Worm (Caenorhabditis elegans) whole organism, L1 larva: ENCODE measurements around the gene swd-2.2.
A peak's percentile ranks its signal among the peaks of the same experiment; 100 is the strongest.

Experiments used
- C04F5.9 ChIP-seq: sonication (generic microtip); optimal IDR thresholded peaks from 2 replicates; lab custom pipeline; 2016; ENCODE audit warnings: missing genetic modification characterization, missing compliant biosample characterization
- C34B4.2 ChIP-seq: sonication (generic microtip); optimal IDR thresholded peaks from 2 replicates; lab custom pipeline; 2017; ENCODE audit warnings: mild to moderate bottlenecking, missing genetic modification characterization, missing compliant biosample characterization
- F16B12.6 ChIP-seq: fragments of 150-350 bp; optimal IDR thresholded peaks from 2 replicates; lab custom pipeline; 2014; ENCODE audit warnings: missing biosample characterization, missing genetic modification characterization
- Y116A8C.19 ChIP-seq: sonication (generic microtip); optimal IDR thresholded peaks from 2 replicates; lab custom pipeline; 2016; ENCODE audit warnings: missing compliant biosample characterization, missing genetic modification characterization, borderline replicate concordance
- aly-2 ChIP-seq: fragments of 150-350 bp; optimal IDR thresholded peaks from 2 replicates; lab custom pipeline; 2014; ENCODE audit warnings: missing biosample characterization, missing genetic modification characterization
- ama-1 ChIP-seq: fragments of 150-350 bp; optimal IDR thresholded peaks from 2 replicates; lab custom pipeline; 2014
- blmp-1 ChIP-seq: fragments of 150-350 bp; optimal IDR thresholded peaks from 2 replicates; lab custom pipeline; 2014; ENCODE audit warnings: missing biosample characterization, missing genetic modification characterization
- ceh-82 ChIP-seq, 3 experiments: fragments of 150-350 bp in 1 of 3; sonication (generic microtip) in 2 of 3; optimal IDR thresholded peaks; 2 replicates each; lab custom pipeline; 2014 to 2017; ENCODE audit warnings: missing biosample characterization in 3 of 3, missing genetic modification characterization in 3 of 3
- ceh-90 ChIP-seq: sonication (generic microtip); optimal IDR thresholded peaks from 2 replicates; lab custom pipeline; 2016; ENCODE audit warnings: missing genetic modification characterization, missing compliant biosample characterization
- ces-1 ChIP-seq: fragments of 150-350 bp; optimal IDR thresholded peaks from 2 replicates; lab custom pipeline; 2014; ENCODE audit warnings: missing biosample characterization, missing genetic modification reagents, missing genetic modification characterization
- dpl-1 ChIP-seq, 3 experiments: fragments of 150-350 bp in 2 of 3; sonication (generic microtip) in 1 of 3; optimal IDR thresholded peaks; 2 replicates each; lab custom pipeline; 2014 to 2017; ENCODE audit warnings: missing biosample characterization in 3 of 3, missing genetic modification characterization in 3 of 3, missing genetic modification reagents in 3 of 3
- dsc-1 ChIP-seq: sonication (generic microtip); optimal IDR thresholded peaks from 2 replicates; lab custom pipeline; 2016; ENCODE audit warnings: mild to moderate bottlenecking, missing genetic modification characterization, missing compliant biosample characterization
- efl-1 ChIP-seq, 4 experiments: fragments of 150-350 bp; optimal IDR thresholded peaks in 3 of 4; peaks in 1 of 4; 1 replicate in 1 of 4; 2 replicates in 3 of 4; lab custom pipeline; 2014; ENCODE audit warnings: missing biosample characterization in 2 of 4, missing genetic modification characterization in 2 of 4, missing genetic modification reagents in 2 of 4
- efl-3 ChIP-seq: fragments of 200-800 bp; sonication (Bioruptor generic); optimal IDR thresholded peaks from 2 replicates; lab custom pipeline; 2018; ENCODE audit warnings: mild to moderate bottlenecking, missing genetic modification characterization, missing compliant biosample characterization
- egl-13 ChIP-seq: sonication (generic microtip); optimal IDR thresholded peaks from 2 replicates; lab custom pipeline; 2016; ENCODE audit warnings: missing genotype, missing genetic modification reagents, missing genetic modification characterization, missing compliant biosample characterization
- egl-27 ChIP-seq, 2 experiments: fragments of 150-350 bp in 1 of 2; sonication (generic microtip); optimal IDR thresholded peaks; 3 replicates each; lab custom pipeline; 2017 to 2018; ENCODE audit warnings: missing biosample characterization in 2 of 2, missing genetic modification characterization in 2 of 2, missing genetic modification reagents in 2 of 2
- elt-3 ChIP-seq, 6 experiments: fragments of 150-350 bp in 1 of 6; sonication (generic microtip); optimal IDR thresholded peaks; 2 replicates each; lab custom pipeline; 2017 to 2018; ENCODE audit warnings: missing biosample characterization in 6 of 6, missing genetic modification characterization in 6 of 6, inconsistent platforms in 1 of 6
- fkh-10 ChIP-seq: sonication (generic microtip); optimal IDR thresholded peaks from 2 replicates; lab custom pipeline; 2017; ENCODE audit warnings: missing biosample characterization, missing genetic modification reagents, missing genetic modification characterization
- hlh-17 ChIP-seq: fragments of 200-800 bp; sonication (Bioruptor generic); optimal IDR thresholded peaks from 2 replicates; lab custom pipeline; 2018; ENCODE audit warnings: missing genetic modification characterization, mild to moderate bottlenecking, missing compliant biosample characterization, moderate library complexity, borderline replicate concordance
- hlh-4 ChIP-seq: sonication (generic microtip); optimal IDR thresholded peaks from 2 replicates; lab custom pipeline; 2016; ENCODE audit warnings: mild to moderate bottlenecking, missing genetic modification characterization, missing compliant biosample characterization
- irx-1 ChIP-seq: sonication (generic microtip); optimal IDR thresholded peaks from 2 replicates; lab custom pipeline; 2016; ENCODE audit warnings: missing genetic modification characterization, missing compliant biosample characterization
- lin-13 ChIP-seq: fragments of 150-350 bp; optimal IDR thresholded peaks from 2 replicates; lab custom pipeline; 2014; ENCODE audit warnings: missing biosample characterization, missing genetic modification reagents, missing genetic modification characterization
- lin-14 ChIP-seq: fragments of 200-800 bp; sonication (Bioruptor generic); optimal IDR thresholded peaks from 2 replicates; lab custom pipeline; 2018; ENCODE audit warnings: mild to moderate bottlenecking, missing genetic modification characterization, moderate library complexity, missing compliant biosample characterization
- lin-35 ChIP-seq, 2 experiments: fragments of 150-350 bp; optimal IDR thresholded peaks; 2 replicates each; lab custom pipeline; 2014; ENCODE audit warnings: missing biosample characterization in 2 of 2, missing genetic modification characterization in 2 of 2, missing genetic modification reagents in 2 of 2
- lsy-2 ChIP-seq, 2 experiments: fragments of 150-350 bp; optimal IDR thresholded peaks; 2 replicates each; lab custom pipeline; 2014; ENCODE audit warnings: missing biosample characterization in 2 of 2, missing genetic modification characterization in 2 of 2
- mab-9 ChIP-seq: fragments of 200-800 bp; sonication (Bioruptor generic); IDR thresholded peaks from 2 replicates; pipeline ENCODE4 v1.3.6; 2022; ENCODE audit warnings: missing genetic modification reagents, missing genetic modification characterization, missing compliant biosample characterization
- mdl-1 ChIP-seq, 2 experiments: fragments of 150-350 bp; optimal IDR thresholded peaks; 2 replicates each; lab custom pipeline; 2014 to 2017; ENCODE audit warnings: missing biosample characterization in 2 of 2, missing genetic modification characterization in 2 of 2, inconsistent platforms in 1 of 2
- mef-2 ChIP-seq: fragments of 150-350 bp; optimal IDR thresholded peaks from 2 replicates; lab custom pipeline; 2014; ENCODE audit warnings: missing biosample characterization, missing genetic modification characterization
- mep-1 ChIP-seq: fragments of 150-350 bp; optimal IDR thresholded peaks from 2 replicates; lab custom pipeline; 2014; ENCODE audit warnings: missing biosample characterization, missing genetic modification characterization
- nhr-12 ChIP-seq: sonication (generic microtip); optimal IDR thresholded peaks from 2 replicates; lab custom pipeline; 2017; ENCODE audit warnings: missing biosample characterization, missing genetic modification characterization
- nhr-19 ChIP-seq: fragments of 200-800 bp; sonication (Bioruptor generic); conservative IDR thresholded peaks from 2 replicates; pipeline ENCODE4 v1.3.6; 2022; ENCODE audit warnings: missing genetic modification characterization, missing compliant biosample characterization
- nhr-20 ChIP-seq: sonication (generic microtip); optimal IDR thresholded peaks from 2 replicates; lab custom pipeline; 2016; ENCODE audit warnings: mild to moderate bottlenecking, missing genetic modification characterization, missing compliant biosample characterization
- nhr-237 ChIP-seq: fragments of 150-350 bp; optimal IDR thresholded peaks from 2 replicates; lab custom pipeline; 2014; ENCODE audit warnings: missing biosample characterization, missing genetic modification characterization
- nhr-28 ChIP-seq: fragments of 150-350 bp; optimal IDR thresholded peaks from 2 replicates; lab custom pipeline; 2014; ENCODE audit warnings: missing biosample characterization, missing genetic modification characterization
- nhr-47 ChIP-seq: sonication (generic microtip); optimal IDR thresholded peaks from 2 replicates; lab custom pipeline; 2016; ENCODE audit warnings: mild to moderate bottlenecking, missing genetic modification characterization, moderate library complexity, missing compliant biosample characterization
- nhr-71 ChIP-seq: sonication (generic microtip); optimal IDR thresholded peaks from 2 replicates; lab custom pipeline; 2016; ENCODE audit warnings: mild to moderate bottlenecking, missing genetic modification characterization, moderate library complexity, missing compliant biosample characterization
- nhr-76 ChIP-seq: sonication (generic microtip); optimal IDR thresholded peaks from 2 replicates; lab custom pipeline; 2017; ENCODE audit warnings: missing biosample characterization, missing genetic modification characterization
- nhr-77 ChIP-seq: fragments of 150-350 bp; optimal IDR thresholded peaks from 2 replicates; lab custom pipeline; 2014; ENCODE audit warnings: missing biosample characterization, missing genetic modification characterization
- nhr-84 ChIP-seq: sonication (generic microtip); optimal IDR thresholded peaks from 2 replicates; lab custom pipeline; 2017; ENCODE audit warnings: missing biosample characterization, missing genetic modification characterization
- nhr-85 ChIP-seq: sonication (generic microtip); peaks from one replicate; lab custom pipeline; 2016; ENCODE audit warnings: missing genetic modification characterization, inconsistent platforms, missing compliant biosample characterization
- pag-3 ChIP-seq: sonication (generic microtip); optimal IDR thresholded peaks from 2 replicates; lab custom pipeline; 2017; ENCODE audit warnings: missing genetic modification characterization, mild to moderate bottlenecking, missing compliant biosample characterization, antibody characterized with exemption, borderline replicate concordance; ENCODE audit not compliant: insufficient read depth
- pax-3 ChIP-seq: fragments of 200-800 bp; sonication (Bioruptor generic); optimal IDR thresholded peaks from 2 replicates; lab custom pipeline; 2018; ENCODE audit warnings: mild to moderate bottlenecking, missing genetic modification characterization, moderate library complexity, missing compliant biosample characterization
- pqm-1 ChIP-seq: sonication (generic microtip); optimal IDR thresholded peaks from 3 replicates; lab custom pipeline; 2017; ENCODE audit warnings: missing biosample characterization, missing genetic modification characterization
- skn-1 ChIP-seq: fragments of 150-350 bp; optimal IDR thresholded peaks from 2 replicates; lab custom pipeline; 2014; ENCODE audit warnings: missing biosample characterization, missing genetic modification characterization
- snu-23 ChIP-seq: sonication (generic microtip); optimal IDR thresholded peaks from 2 replicates; lab custom pipeline; 2016; ENCODE audit warnings: missing genetic modification characterization, missing compliant biosample characterization
- tbx-2 ChIP-seq: sonication (generic microtip); optimal IDR thresholded peaks from 2 replicates; lab custom pipeline; 2016; ENCODE audit warnings: missing genetic modification characterization, missing compliant biosample characterization
- tlp-1 ChIP-seq: fragments of 150-350 bp; optimal IDR thresholded peaks from 2 replicates; lab custom pipeline; 2014; ENCODE audit warnings: missing biosample characterization, missing genetic modification characterization
- unc-130 ChIP-seq: fragments of 150-350 bp; optimal IDR thresholded peaks from 2 replicates; lab custom pipeline; 2017; ENCODE audit warnings: missing biosample characterization, missing genetic modification characterization, inconsistent platforms
- unc-86 ChIP-seq: sonication (generic microtip); optimal IDR thresholded peaks from 2 replicates; lab custom pipeline; 2016; ENCODE audit warnings: missing genetic modification characterization, missing compliant biosample characterization
- unc-98 ChIP-seq: fragments of 200-800 bp; sonication (Bioruptor generic); IDR thresholded peaks from 2 replicates; pipeline ENCODE4 v1.3.6; 2022; ENCODE audit warnings: missing genetic modification characterization, missing compliant biosample characterization
- xbp-1 ChIP-seq: sonication (generic microtip); optimal IDR thresholded peaks from 2 replicates; lab custom pipeline; 2016; ENCODE audit warnings: missing genetic modification characterization, missing compliant biosample characterization
- zag-1 ChIP-seq: fragments of 150-350 bp; optimal IDR thresholded peaks from 2 replicates; lab custom pipeline; 2014; ENCODE audit warnings: missing biosample characterization, missing genetic modification characterization
- zip-4 ChIP-seq: fragments of 200-800 bp; sonication (Bioruptor generic); optimal IDR thresholded peaks from 2 replicates; lab custom pipeline; 2018; ENCODE audit warnings: mild to moderate bottlenecking, missing genetic modification characterization, moderate library complexity, missing compliant biosample characterization
- ztf-4 ChIP-seq: fragments of 150-350 bp; optimal IDR thresholded peaks from 2 replicates; lab custom pipeline; 2014; ENCODE audit warnings: missing biosample characterization, missing genetic modification characterization

The swd-2.2 gene

ce11 chrIV:7774206-7774605, at the start of gene swd-2.2, which contains the start of gene hcf-1:
Gene swd-2.2 (plus strand): TSS chrIV:7774411.
Gene hcf-1 (minus strand): TSS chrIV:7774275.
- TF ChIP-seq C04F5.9 (tag; lab: Kevin White, UChicago), result no peak
- no peak for TF ChIP-seq lin-13 (GFP tag; lab: Kevin White, UChicago)
- TF ChIP-seq mef-2 (tag; lab: Kevin White, UChicago), result no peak
- no peak for TF ChIP-seq ces-1
- peak; percentile 21 for TF ChIP-seq xbp-1
- TF ChIP-seq nhr-28 (tag; lab: Kevin White, UChicago), result no peak
- TF ChIP-seq lin-14 (GFP tag; lab: Kevin White, UChicago), result no peak
- no peak for TF ChIP-seq pqm-1 (tag; lab: Kevin White, UChicago)
- peak; percentile 41 to 79 for TF ChIP-seq lin-35 (GFP tag; optimal IDR thresholded peaks at IDR 0.05; lab: Kevin White, UChicago)
- no peak for TF ChIP-seq ama-1 (lab: Kevin White, UChicago)
- TF ChIP-seq snu-23, result peak; percentile 29
- TF ChIP-seq mep-1 (tag; lab: Kevin White, UChicago), result peak; percentile 48
- TF ChIP-seq nhr-77 (tag; lab: Kevin White, UChicago), result peak; percentile 27
- TF ChIP-seq nhr-47 (tag; lab: Kevin White, UChicago), result peak; percentile 14
- TF ChIP-seq nhr-20 (tag; lab: Kevin White, UChicago), result peak; percentile 3
- no peak for TF ChIP-seq zip-4 (GFP tag; lab: Kevin White, UChicago)
- peak; percentile 47 to 73 for TF ChIP-seq lsy-2 (tag; optimal IDR thresholded peaks at IDR 0.05; lab: Kevin White, UChicago)
- TF ChIP-seq unc-130 (tag; lab: Kevin White, UChicago), result no peak
- TF ChIP-seq egl-27 (tag; optimal IDR thresholded peaks at IDR 0.05; lab: Kevin White, UChicago), result no peak
- TF ChIP-seq egl-13 (tag; lab: Kevin White, UChicago), result no peak
- no peak for TF ChIP-seq aly-2 (tag; lab: Kevin White, UChicago)
- peak; percentile 21 for TF ChIP-seq F16B12.6 (tag; lab: Kevin White, UChicago)
- TF ChIP-seq skn-1 (tag; lab: Kevin White, UChicago), result no peak
- no peak for TF ChIP-seq Y116A8C.19 (tag; lab: Kevin White, UChicago)
- no peak for TF ChIP-seq zag-1 (tag; lab: Kevin White, UChicago)
- peak; percentile 41 to 77 (median 61) for TF ChIP-seq dpl-1 (GFP tag; optimal IDR thresholded peaks at IDR 0.05; lab: Kevin White, UChicago)
- no peak for TF ChIP-seq fkh-10 (GFP tag; lab: Kevin White, UChicago)
- TF ChIP-seq unc-98 (GFP tag; lab: Robert Waterston, UW), result no peak
- TF ChIP-seq unc-86 (tag; lab: Kevin White, UChicago), result no peak
- no peak for TF ChIP-seq mab-9 (GFP tag; lab: Robert Waterston, UW)
- no peak for TF ChIP-seq tbx-2 (tag; lab: Kevin White, UChicago)
- no peak for TF ChIP-seq pag-3 (tag; lab: Kevin White, UChicago)
- TF ChIP-seq nhr-19, result no peak
- TF ChIP-seq efl-3, result no peak
- no peak for TF ChIP-seq hlh-17 (GFP tag; lab: Kevin White, UChicago)
- no peak for TF ChIP-seq tlp-1 (tag; lab: Kevin White, UChicago)
- TF ChIP-seq nhr-71, result peak; percentile 26
- TF ChIP-seq mdl-1 (tag; optimal IDR thresholded peaks at IDR 0.05; lab: Kevin White, UChicago), result no peak
- TF ChIP-seq efl-1 (optimal IDR thresholded peaks at IDR 0.05; lab: Kevin White, UChicago), result peak; percentile 33 to 50
- peak; percentile 64 to 95 for TF ChIP-seq efl-1 (GFP tag; optimal IDR thresholded peaks at IDR 0.05 in 1 of 2; lab: Kevin White, UChicago)
- TF ChIP-seq ceh-82 (tag; optimal IDR thresholded peaks at IDR 0.05; lab: Kevin White, UChicago), result peak in 1 of 3 experiments; percentile 18
- TF ChIP-seq nhr-237 (tag; lab: Kevin White, UChicago), result no peak
- TF ChIP-seq ceh-90 (tag; lab: Kevin White, UChicago), result no peak
- TF ChIP-seq C34B4.2 (tag; lab: Kevin White, UChicago), result no peak
- peak; percentile 63 for TF ChIP-seq blmp-1 (tag; lab: Kevin White, UChicago)
- TF ChIP-seq ztf-4, result no peak
- TF ChIP-seq nhr-12 (tag; lab: Kevin White, UChicago), result no peak
- TF ChIP-seq pax-3 (tag; lab: Kevin White, UChicago), result no peak
- peak; percentile 40 for TF ChIP-seq nhr-85 (tag; lab: Kevin White, UChicago)
- no peak for TF ChIP-seq dsc-1 (tag; lab: Kevin White, UChicago)
- TF ChIP-seq elt-3 (tag; optimal IDR thresholded peaks at IDR 0.05; lab: Kevin White, UChicago), result no peak
- no peak for TF ChIP-seq irx-1 (tag; lab: Kevin White, UChicago)
- TF ChIP-seq nhr-76, result no peak
- TF ChIP-seq nhr-84 (tag; lab: Kevin White, UChicago), result no peak
- TF ChIP-seq hlh-4 (tag; lab: Kevin White, UChicago), result no peak
